Comparison of ENCODE assay signal across 6 worm cellular contexts in the genomic region with DNA sequence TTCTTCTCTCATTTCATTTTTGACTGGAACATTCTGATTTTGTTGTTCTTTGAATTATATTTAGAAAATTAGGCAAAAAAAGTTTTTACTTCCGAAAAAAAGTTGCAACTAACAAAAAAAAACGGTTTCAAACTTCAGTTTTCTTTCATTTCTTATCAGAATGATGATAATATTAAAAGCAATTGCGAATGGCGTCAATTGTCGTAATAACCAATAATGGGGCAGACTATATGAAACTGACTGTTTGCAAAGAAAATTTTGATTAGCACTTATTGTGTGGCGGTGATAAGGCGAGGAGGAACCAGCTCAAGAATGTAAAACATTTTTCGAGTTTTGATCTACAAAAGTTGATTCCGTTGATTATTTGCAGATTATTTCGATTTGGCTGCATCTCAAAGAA.
TF ChIP-seq lines count a peak whose summit lies in the region.

No protein-coding gene starts in this region.

TF ChIP-seq in whole organism, L1 larva, 84 proteins besides CTCF, POLR2A, EP300 and RAD21 (continues in another document):
- no peak for TF ChIP-seq lin-13 (GFP tag; optimal IDR thresholded peaks at IDR 0.05; lab: Kevin White, UChicago)
- peak; percentile 7 for TF ChIP-seq nhr-71 (tag; optimal IDR thresholded peaks at IDR 0.05; lab: Kevin White, UChicago)
- no peak for TF ChIP-seq nhr-11 (tag; optimal IDR thresholded peaks at IDR 0.05; lab: Kevin White, UChicago)
- TF ChIP-seq nhr-90 (tag; optimal IDR thresholded peaks at IDR 0.05; lab: Kevin White, UChicago; ENCODE audit: poor library complexity) = no peak
- no peak for TF ChIP-seq ces-1 (GFP tag; optimal IDR thresholded peaks at IDR 0.05; lab: Kevin White, UChicago)
- no peak for TF ChIP-seq aha-1 (tag; optimal IDR thresholded peaks at IDR 0.05; lab: Kevin White, UChicago)
- TF ChIP-seq hpl-2 (GFP tag; optimal IDR thresholded peaks at IDR 0.05; lab: Kevin White, UChicago) = no peak
- no peak for TF ChIP-seq sup-37 (GFP tag; optimal IDR thresholded peaks at IDR 0.05; lab: Kevin White, UChicago)
- TF ChIP-seq lin-39 (tag; optimal IDR thresholded peaks at IDR 0.05; lab: Kevin White, UChicago) = no peak
- TF ChIP-seq lin-35 (GFP tag; optimal IDR thresholded peaks at IDR 0.05; lab: Kevin White, UChicago) = peak in 1 of 2 experiments; percentile 14
- no peak for TF ChIP-seq aly-2 (tag; optimal IDR thresholded peaks at IDR 0.05; lab: Kevin White, UChicago)
- TF ChIP-seq alr-1 (tag; optimal IDR thresholded peaks at IDR 0.05; lab: Kevin White, UChicago; ENCODE audit: borderline replicate concordance) = no peak
- TF ChIP-seq Y116A8C.19 (tag; optimal IDR thresholded peaks at IDR 0.05; lab: Kevin White, UChicago; ENCODE audit: borderline replicate concordance) = no peak
- no peak for TF ChIP-seq nhr-47 (tag; optimal IDR thresholded peaks at IDR 0.05; lab: Kevin White, UChicago)

TF ChIP-seq in whole organism, L2 larva, 48 proteins besides CTCF, POLR2A, EP300 and RAD21:
- TF ChIP-seq skn-1 (tag; optimal IDR thresholded peaks at IDR 0.05; lab: Kevin White, UChicago) = peak; percentile 51
- peak; percentile 41 for TF ChIP-seq sma-9 (GFP tag; optimal IDR thresholded peaks at IDR 0.05; lab: Kevin White, UChicago)
- no peak for TF ChIP-seq sma-9 (tag; optimal IDR thresholded peaks at IDR 0.05; lab: Kevin White, UChicago)
- no peak for TF ChIP-seq C34F6.9 (tag; optimal IDR thresholded peaks at IDR 0.05; lab: Kevin White, UChicago)
- TF ChIP-seq fos-1 (tag; optimal IDR thresholded peaks at IDR 0.05; lab: Kevin White, UChicago) = peak; percentile 78
- peak; percentile 48 for TF ChIP-seq crh-2 (tag; optimal IDR thresholded peaks at IDR 0.05; lab: Kevin White, UChicago)
- TF ChIP-seq lin-13 (GFP tag; optimal IDR thresholded peaks at IDR 0.05; lab: Kevin White, UChicago) = no peak
- no peak for TF ChIP-seq R02D3.7 (tag; optimal IDR thresholded peaks at IDR 0.05; lab: Kevin White, UChicago)
- no peak for TF ChIP-seq nhr-11 (tag; optimal IDR thresholded peaks at IDR 0.05; lab: Kevin White, UChicago)
- no peak for TF ChIP-seq sma-3 (GFP tag; optimal IDR thresholded peaks at IDR 0.05; lab: Kevin White, UChicago)

TF ChIP-seq in whole organism, L3 larva, 47 proteins besides CTCF, POLR2A, EP300 and RAD21:
- TF ChIP-seq jun-1 (tag; optimal IDR thresholded peaks at IDR 0.05; lab: Kevin White, UChicago) (peak; percentile 4), skn-1 (tag; optimal IDR thresholded peaks at IDR 0.05; lab: Kevin White, UChicago) (peak; percentile 67), snpc-4 (tag; optimal IDR thresholded peaks at IDR 0.05; lab: Kevin White, UChicago) (no peak), nfya-1 (tag; optimal IDR thresholded peaks at IDR 0.05; lab: Kevin White, UChicago; ENCODE audit: insufficient read depth) (no peak), pqm-1 (tag; optimal IDR thresholded peaks at IDR 0.05; lab: Kevin White, UChicago) (peak; percentile 84), egl-27 (tag; optimal IDR thresholded peaks at IDR 0.05; lab: Kevin White, UChicago) (no peak), elt-2 (tag; optimal IDR thresholded peaks at IDR 0.05; lab: Kevin White, UChicago) (peak; percentile 95)

TF ChIP-seq in whole organism, L4 larva, 104 proteins besides CTCF, POLR2A, EP300 and RAD21 (continues in another document):
- TF ChIP-seq mes-2 (tag; optimal IDR thresholded peaks at IDR 0.05; lab: Kevin White, UChicago; ENCODE audit: poor library complexity, severe bottlenecking) (peak; percentile 27), ztf-11 (tag; optimal IDR thresholded peaks at IDR 0.05; lab: Kevin White, UChicago) (no peak), daf-16 (GFP tag; optimal IDR thresholded peaks at IDR 0.05; lab: Kevin White, UChicago) (no peak), daf-16 (tag; optimal IDR thresholded peaks at IDR 0.05; lab: Kevin White, UChicago) (peak; percentile 59), unc-130 (GFP tag; optimal IDR thresholded peaks at IDR 0.05; lab: Kevin White, UChicago) (no peak), mdt-29 (GFP tag; IDR thresholded peaks at IDR 0.05; lab: Robert Waterston, UW) (no peak), sdz-12 (GFP tag; optimal IDR thresholded peaks at IDR 0.05; lab: Kevin White, UChicago) (no peak), egl-27 (tag; optimal IDR thresholded peaks at IDR 0.05; lab: Kevin White, UChicago) (no peak), unc-39 (tag; optimal IDR thresholded peaks at IDR 0.05; lab: Kevin White, UChicago) (no peak), fos-1 (tag; optimal IDR thresholded peaks at IDR 0.05; lab: Kevin White, UChicago) (no peak), set-16 (GFP tag; IDR thresholded peaks at IDR 0.05; lab: Robert Waterston, UW) (no peak), ceh-32 (tag; optimal IDR thresholded peaks at IDR 0.05; lab: Kevin White, UChicago; ENCODE audit: poor library complexity) (no peak), mxl-3 (GFP tag; optimal IDR thresholded peaks at IDR 0.05; lab: Kevin White, UChicago) (no peak), hif-1 (tag; optimal IDR thresholded peaks at IDR 0.05; lab: Kevin White, UChicago) (no peak), nhr-48 (tag; optimal IDR thresholded peaks at IDR 0.05; lab: Kevin White, UChicago) (peak; percentile 25), lin-39 (tag; optimal IDR thresholded peaks at IDR 0.05; lab: Kevin White, UChicago) (no peak), Y105C5A.15 (GFP tag; IDR thresholded peaks at IDR 0.05; lab: Robert Waterston, UW) (no peak), lin-38 (GFP tag; IDR thresholded peaks at IDR 0.05; lab: Robert Waterston, UW) (no peak), nhr-41 (GFP tag; IDR thresholded peaks at IDR 0.05; lab: Robert Waterston, UW) (no peak), Y5F2A.4 (GFP tag; optimal IDR thresholded peaks at IDR 0.05; lab: Kevin White, UChicago) (no peak)

TF ChIP-seq in whole organism, late embryonic, 69 proteins besides CTCF, POLR2A, EP300 and RAD21:
- no peak for TF ChIP-seq tbx-2 (tag; optimal IDR thresholded peaks at IDR 0.05; lab: Kevin White, UChicago)
- peak; percentile 65 for TF ChIP-seq elt-2 (tag; optimal IDR thresholded peaks at IDR 0.05; lab: Kevin White, UChicago)
TF ChIP-seq in whole organism, late embryonic: peak in this region for 1.

TF ChIP-seq in whole organism, young adult, 124 proteins besides CTCF, POLR2A, EP300 and RAD21:
- TF ChIP-seq lin-40 (tag; optimal IDR thresholded peaks at IDR 0.05; lab: Kevin White, UChicago) = peak; percentile 26
- peak; percentile 87 for TF ChIP-seq nhr-80 (tag; optimal IDR thresholded peaks at IDR 0.05; lab: Kevin White, UChicago)
- TF ChIP-seq aptf-2 (GFP tag; conservative IDR thresholded peaks at IDR 0.05; lab: Robert Waterston, UW) = no peak
- peak; percentile 25 for TF ChIP-seq atf-7 (tag; optimal IDR thresholded peaks at IDR 0.05; lab: Kevin White, UChicago)
